Worm (Caenorhabditis elegans): ENCODE results near the gene tsp-9.

ce11 chrX:1238803-1239202 lies 7.0 kb upstream of the tsp-9 start, which contains the start of gene C25G6.3:
- TF ChIP-seq unc-42 (tag; optimal IDR thresholded peaks at IDR 0.05), result no peak
- TF ChIP-seq pag-3 (tag; optimal IDR thresholded peaks at IDR 0.05; ENCODE audit: borderline replicate concordance), result no peak
